Fruit fly (Drosophila melanogaster) whole organism, embryonic: ENCODE data around the gene CG10252.

Experiments
- Atf6 ChIP-seq: fragments of 200-800 bp; sonication (Bioruptor generic); IDR thresholded peaks from 2 replicates; pipeline ENCODE4 v1.3.6; 2022; ENCODE audit warnings: missing biosample characterization, missing genetic modification characterization
- B-H2 ChIP-seq: fragments of 200-800 bp; sonication (Bioruptor generic); optimal IDR thresholded peaks from 2 replicates; lab custom pipeline; 2018; ENCODE audit warnings: missing biosample characterization, mild to moderate bottlenecking, missing genetic modification characterization
- Bgb ChIP-seq: fragments of 200-800 bp; sonication (Bioruptor generic); IDR thresholded peaks from 2 replicates; pipeline ENCODE4 v1.3.6; 2022; ENCODE audit warnings: missing biosample characterization, missing genetic modification characterization; ENCODE audit not compliant: partially characterized antibody
- CG10979 ChIP-seq: fragments of 200-800 bp; sonication (Bioruptor generic); optimal IDR thresholded peaks from 2 replicates; lab custom pipeline; 2018; ENCODE audit warnings: missing biosample characterization, mild to moderate bottlenecking, missing genetic modification characterization, moderate library complexity
- CG13287 ChIP-seq: fragments of 200-800 bp; sonication (Bioruptor generic); IDR thresholded peaks from 2 replicates; pipeline ENCODE4 v1.3.6; 2022; ENCODE audit warnings: missing biosample characterization, missing genetic modification characterization; ENCODE audit not compliant: partially characterized antibody
- CG13296 ChIP-seq: fragments of 200-800 bp; sonication (Bioruptor generic); optimal IDR thresholded peaks from 3 replicates; lab custom pipeline; 2018; ENCODE audit warnings: missing biosample characterization, mild to moderate bottlenecking, missing genetic modification characterization
- CG13624 ChIP-seq: fragments of 200-800 bp; sonication (Bioruptor generic); optimal IDR thresholded peaks from 2 replicates; lab custom pipeline; 2016; ENCODE audit warnings: missing biosample characterization, missing genetic modification characterization
- CG13894 ChIP-seq: fragments of 200-800 bp; sonication (Bioruptor generic); optimal IDR thresholded peaks from 3 replicates; lab custom pipeline; 2018; ENCODE audit warnings: missing biosample characterization, mild to moderate bottlenecking, missing genetic modification characterization, moderate library complexity
- CG15479 ChIP-seq: fragments of 200-800 bp; sonication (Bioruptor generic); optimal IDR thresholded peaks from 3 replicates; lab custom pipeline; 2019; ENCODE audit warnings: missing biosample characterization, mild to moderate bottlenecking, missing genetic modification characterization, moderate library complexity
- CG16813 ChIP-seq: fragments of 200-800 bp; sonication (Bioruptor generic); IDR thresholded peaks from 3 replicates; pipeline ENCODE4 v1.3.6; 2022; ENCODE audit warnings: missing biosample characterization, missing genetic modification characterization; ENCODE audit not compliant: partially characterized antibody
- CG17359 ChIP-seq: fragments of 200-800 bp; sonication (Bioruptor generic); optimal IDR thresholded peaks from 3 replicates; lab custom pipeline; 2018; ENCODE audit warnings: missing biosample characterization, mild to moderate bottlenecking, missing genetic modification characterization, moderate library complexity
- CG18619 ChIP-seq: fragments of 200-800 bp; sonication (Bioruptor generic); optimal IDR thresholded peaks from 3 replicates; lab custom pipeline; 2017; ENCODE audit warnings: missing biosample characterization, mild to moderate bottlenecking, missing genetic modification characterization
- CG2712 ChIP-seq: fragments of 200-800 bp; optimal IDR thresholded peaks from 3 replicates; lab custom pipeline; 2019; ENCODE audit warnings: missing biosample characterization, mild to moderate bottlenecking, missing genetic modification characterization, moderate library complexity
- CG30403 ChIP-seq: fragments of 200-800 bp; sonication (Bioruptor generic); optimal IDR thresholded peaks from 3 replicates; lab custom pipeline; 2016; ENCODE audit warnings: missing biosample characterization, missing genetic modification characterization
- CG32767 ChIP-seq: fragments of 200-800 bp; sonication (Bioruptor generic); IDR thresholded peaks from 2 replicates; pipeline ENCODE4 v1.3.6; 2022; ENCODE audit warnings: missing biosample characterization, missing genetic modification characterization
- CG33557 ChIP-seq: fragments of 200-800 bp; sonication (Bioruptor generic); optimal IDR thresholded peaks from 2 replicates; lab custom pipeline; 2019; ENCODE audit warnings: missing biosample characterization, mild to moderate bottlenecking, missing genetic modification characterization, moderate library complexity
- CG34224 ChIP-seq: fragments of 200-800 bp; sonication (Bioruptor generic); IDR thresholded peaks from 3 replicates; pipeline ENCODE4 v1.3.6; 2022; ENCODE audit warnings: missing biosample characterization, missing genetic modification characterization; ENCODE audit not compliant: partially characterized antibody
- CG4707 ChIP-seq: fragments of 200-800 bp; sonication (Bioruptor generic); optimal IDR thresholded peaks from 2 replicates; lab custom pipeline; 2018; ENCODE audit warnings: missing biosample characterization, mild to moderate bottlenecking, missing genetic modification characterization, moderate library complexity
- CG4854 ChIP-seq: fragments of 200-800 bp; sonication (Bioruptor generic); optimal IDR thresholded peaks from 2 replicates; lab custom pipeline; 2016; ENCODE audit warnings: missing biosample characterization, missing genetic modification characterization, inconsistent platforms
- CG6175 ChIP-seq: fragments of 200-800 bp; sonication (Bioruptor generic); IDR thresholded peaks from 3 replicates; pipeline ENCODE4 v1.3.6; 2022; ENCODE audit warnings: missing biosample characterization, missing genetic modification characterization
- CG6654 ChIP-seq: fragments of 200-800 bp; sonication (Bioruptor generic); optimal IDR thresholded peaks from 2 replicates; lab custom pipeline; 2017; ENCODE audit warnings: missing biosample characterization, mild to moderate bottlenecking, missing genetic modification characterization
- CG6689 ChIP-seq: fragments of 200-800 bp; sonication (Bioruptor generic); IDR thresholded peaks from 2 replicates; pipeline ENCODE4 v1.3.6; 2022; ENCODE audit warnings: missing biosample characterization, missing genetic modification characterization
- CG7839 ChIP-seq: fragments of 200-800 bp; sonication (Bioruptor generic); optimal IDR thresholded peaks from 3 replicates; lab custom pipeline; 2018; ENCODE audit warnings: missing biosample characterization, mild to moderate bottlenecking, missing genetic modification characterization, moderate library complexity
- CG7928 ChIP-seq: fragments of 200-800 bp; sonication (Bioruptor generic); optimal IDR thresholded peaks from 2 replicates; lab custom pipeline; 2017; ENCODE audit warnings: missing biosample characterization, mild to moderate bottlenecking, missing genetic modification characterization
- CG8388 ChIP-seq: fragments of 200-800 bp; sonication (Bioruptor generic); optimal IDR thresholded peaks from 2 replicates; lab custom pipeline; 2019; ENCODE audit warnings: missing biosample characterization, mild to moderate bottlenecking, missing genetic modification characterization, moderate library complexity
- CrebB ChIP-seq: fragments of 200-800 bp; sonication (Bioruptor generic); optimal IDR thresholded peaks from 3 replicates; lab custom pipeline; 2018; ENCODE audit warnings: missing biosample characterization, mild to moderate bottlenecking, missing genetic modification characterization
- H2.0 ChIP-seq: fragments of 200-800 bp; sonication (Bioruptor generic); IDR thresholded peaks from 2 replicates; pipeline ENCODE4 v1.3.6; 2022; ENCODE audit warnings: missing biosample characterization, missing genetic modification characterization
- Hmx ChIP-seq: fragments of 200-800 bp; sonication (Bioruptor generic); optimal IDR thresholded peaks from 2 replicates; lab custom pipeline; 2016; ENCODE audit warnings: missing biosample characterization, missing genetic modification characterization
- Hr51 ChIP-seq, 2 experiments: fragments of 200-800 bp; sonication (Bioruptor generic); optimal IDR thresholded peaks; 2 replicates in 1 of 2; 3 replicates in 1 of 2; lab custom pipeline; 2016 to 2018; ENCODE audit warnings: missing biosample characterization in 2 of 2, missing genetic modification characterization in 2 of 2, mild to moderate bottlenecking in 1 of 2, moderate library complexity in 1 of 2
- Jarid2 ChIP-seq: fragments of 200-800 bp; sonication (Bioruptor generic); optimal IDR thresholded peaks from 3 replicates; lab custom pipeline; 2017; ENCODE audit warnings: mild to moderate bottlenecking, missing biosample characterization, missing genetic modification reagents, missing genetic modification characterization
- Max ChIP-seq: fragments of 200-800 bp; sonication (Bioruptor generic); optimal IDR thresholded peaks from 2 replicates; lab custom pipeline; 2016; ENCODE audit warnings: missing biosample characterization, mild to moderate bottlenecking, missing genetic modification characterization
- Scr ChIP-seq: fragments of 200-800 bp; sonication (Bioruptor generic); IDR thresholded peaks from 2 replicates; pipeline ENCODE4 v1.3.6; 2022; ENCODE audit warnings: missing biosample characterization, missing genetic modification characterization; ENCODE audit not compliant: partially characterized antibody
- Side ChIP-seq: fragments of 200-800 bp; sonication (Bioruptor generic); optimal IDR thresholded peaks from 2 replicates; lab custom pipeline; 2016; ENCODE audit warnings: missing biosample characterization, missing genetic modification characterization
- aop ChIP-seq: fragments of 200-800 bp; sonication (Bioruptor generic); IDR thresholded peaks from 2 replicates; pipeline ENCODE4 v1.3.6; 2022; ENCODE audit warnings: missing biosample characterization, missing genetic modification characterization
- ash1 ChIP-seq: fragments of 200-800 bp; sonication (Bioruptor generic); optimal IDR thresholded peaks from 2 replicates; lab custom pipeline; 2018; ENCODE audit warnings: missing biosample characterization, mild to moderate bottlenecking, missing genetic modification characterization
- cas ChIP-seq: fragments of 200-800 bp; sonication (Bioruptor generic); IDR thresholded peaks from 2 replicates; pipeline ENCODE4 v1.3.6; 2022; ENCODE audit warnings: missing biosample characterization, missing genetic modification characterization
- dan ChIP-seq: fragments of 200-800 bp; sonication (Bioruptor generic); IDR thresholded peaks from 2 replicates; pipeline ENCODE4 v1.3.6; 2022; ENCODE audit warnings: missing biosample characterization, missing genetic modification characterization
- dysf ChIP-seq: fragments of 200-800 bp; sonication (Bioruptor generic); IDR thresholded peaks from 3 replicates; pipeline ENCODE4 v1.3.6; 2022; ENCODE audit warnings: missing biosample characterization, missing genetic modification characterization
- gcm2 ChIP-seq: fragments of 200-800 bp; sonication (Bioruptor generic); optimal IDR thresholded peaks from 2 replicates; lab custom pipeline; 2016; ENCODE audit warnings: missing biosample characterization, missing genetic modification characterization
- hth ChIP-seq: fragments of >200 bp; optimal IDR thresholded peaks from 2 replicates; lab custom pipeline; 2017; ENCODE audit warnings: inconsistent platforms
- kah ChIP-seq: fragments of 200-800 bp; sonication (Bioruptor generic); optimal IDR thresholded peaks from 2 replicates; lab custom pipeline; 2018; ENCODE audit warnings: missing biosample characterization, mild to moderate bottlenecking, missing genetic modification characterization
- lbe ChIP-seq: fragments of 200-800 bp; sonication (Bioruptor generic); optimal IDR thresholded peaks from 2 replicates; lab custom pipeline; 2016; ENCODE audit warnings: missing biosample characterization, mild to moderate bottlenecking, missing genetic modification characterization
- nom ChIP-seq: fragments of 200-800 bp; sonication (Bioruptor generic); optimal IDR thresholded peaks from 2 replicates; lab custom pipeline; 2017; ENCODE audit warnings: missing biosample characterization, missing genetic modification characterization, mild to moderate bottlenecking, moderate library complexity, missing genetic modification reagents
- onecut ChIP-seq: fragments of 200-800 bp; sonication (Bioruptor generic); IDR thresholded peaks from 2 replicates; pipeline ENCODE4 v1.3.6; 2022; ENCODE audit warnings: missing biosample characterization, missing genetic modification characterization
- p53 ChIP-seq: fragments of 200-800 bp; sonication (Bioruptor generic); optimal IDR thresholded peaks from 2 replicates; lab custom pipeline; 2016; ENCODE audit warnings: missing biosample characterization, missing genetic modification characterization
- pros ChIP-seq: fragments of 200-800 bp; sonication (Bioruptor generic); optimal IDR thresholded peaks from 3 replicates; lab custom pipeline; 2019; ENCODE audit warnings: missing biosample characterization, mild to moderate bottlenecking, missing genetic modification characterization, moderate library complexity
- so ChIP-seq: fragments of 200-800 bp; sonication (Bioruptor generic); IDR thresholded peaks from 3 replicates; pipeline ENCODE4 v1.3.6; 2022; ENCODE audit warnings: missing biosample characterization, missing genetic modification characterization
- sqz ChIP-seq: fragments of 200-800 bp; sonication (Bioruptor generic); optimal IDR thresholded peaks from 3 replicates; lab custom pipeline; 2018; ENCODE audit warnings: missing biosample characterization, mild to moderate bottlenecking, missing genetic modification characterization
- sr ChIP-seq: fragments of 200-800 bp; sonication (Bioruptor generic); IDR thresholded peaks from 3 replicates; pipeline ENCODE4 v1.3.6; 2022; ENCODE audit warnings: missing biosample characterization, missing genetic modification characterization
- twi ChIP-seq: fragments of 200-800 bp; optimal IDR thresholded peaks from 2 replicates; lab custom pipeline; 2019; ENCODE audit warnings: missing biosample characterization, mild to moderate bottlenecking, missing genetic modification characterization, moderate library complexity
- z ChIP-seq: fragments of 200-800 bp; sonication (Bioruptor generic); IDR thresholded peaks from 3 replicates; pipeline ENCODE4 v1.3.6; 2022; ENCODE audit warnings: missing biosample characterization, missing genetic modification characterization

The CG10252 gene

DNA sequence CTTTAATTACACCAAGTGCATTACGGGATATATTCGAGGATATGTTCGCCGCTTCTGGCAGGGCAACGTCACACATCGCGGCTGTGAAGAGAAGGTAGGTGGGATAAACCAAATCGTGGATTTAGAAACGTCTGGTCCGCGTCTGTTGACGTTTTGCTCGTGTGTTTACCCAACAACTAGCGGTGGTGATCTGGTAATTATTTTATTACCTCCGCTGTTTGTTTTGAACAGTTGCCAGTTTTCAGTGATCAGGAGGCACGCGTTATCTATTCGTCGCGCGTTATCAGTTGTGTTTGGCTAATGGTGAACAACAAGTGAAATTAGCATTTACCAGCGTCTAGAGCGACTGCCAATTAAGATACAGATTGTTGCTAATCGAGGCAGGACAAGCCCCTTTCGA, 33.0 kb upstream of the CG10252 start (continued):
- TF ChIP-seq CG34224 (GFP tag; lab: Robert Waterston, UW) (no peak), aop (GFP tag; lab: Robert Waterston, UW) (no peak), nom (GFP tag; lab: Kevin White, UChicago) (no peak), CG15479 (no peak), sqz (GFP tag; lab: Kevin White, UChicago) (peak; percentile 10), CG32767 (GFP tag; lab: Robert Waterston, UW) (no peak), CG10979 (tag; lab: Kevin White, UChicago) (no peak), so (GFP tag; lab: Robert Waterston, UW) (peak; percentile 40; the same call in 1 of the 3 replicates), CG8388 (GFP tag; lab: Kevin White, UChicago) (no peak), CG2712 (tag; lab: Kevin White, UChicago) (no peak), kah (peak; percentile 24), CG13287 (GFP tag; lab: Robert Waterston, UW) (no peak), hth (lab: Kevin White, UChicago) (no peak), Bgb (GFP tag; lab: Robert Waterston, UW) (no peak), H2.0 (GFP tag; lab: Robert Waterston, UW) (no peak), Side (GFP tag; lab: Kevin White, UChicago) (no peak), ash1 (GFP tag; lab: Kevin White, UChicago) (peak; percentile 72), twi (tag; lab: Kevin White, UChicago) (peak; percentile 75), Jarid2 (GFP tag; lab: Kevin White, UChicago) (no peak), CG30403 (GFP tag; lab: Kevin White, UChicago) (no peak), onecut (GFP tag; lab: Robert Waterston, UW) (peak; percentile 21), CG6654 (GFP tag; lab: Kevin White, UChicago) (no peak), Max (GFP tag; lab: Kevin White, UChicago) (no peak), CG6689 (no peak), Scr (GFP tag; lab: Robert Waterston, UW) (no peak), cas (GFP tag; lab: Robert Waterston, UW) (no peak), CG13296 (GFP tag; lab: Kevin White, UChicago) (peak; percentile 81), CG13624 (GFP tag; lab: Kevin White, UChicago) (no peak), CrebB (tag; lab: Kevin White, UChicago) (peak; percentile 66), dysf (GFP tag; lab: Robert Waterston, UW) (no peak), CG17359 (tag; lab: Kevin White, UChicago) (peak; percentile 8), CG7928 (GFP tag; lab: Kevin White, UChicago) (no peak), gcm2 (GFP tag; lab: Kevin White, UChicago) (no peak), lbe (GFP tag; lab: Kevin White, UChicago) (no peak), Atf6 (GFP tag; lab: Robert Waterston, UW) (peak; percentile 70; the same call in 1 of the 2 replicates), B-H2 (peak; percentile 81), CG4854 (GFP tag; lab: Kevin White, UChicago) (peak; percentile 19), z (GFP tag; lab: Robert Waterston, UW) (no peak), CG7839 (tag; lab: Kevin White, UChicago) (no peak), CG33557 (GFP tag; lab: Kevin White, UChicago) (no peak), pros (GFP tag; lab: Kevin White, UChicago) (no peak), CG18619 (GFP tag; lab: Kevin White, UChicago) (peak; percentile 54), CG6175 (no peak), Hr51 (GFP tag; optimal IDR thresholded peaks at IDR 0.05; lab: Kevin White, UChicago) (peak in 1 of 2 experiments; percentile 12), CG16813 (GFP tag; lab: Robert Waterston, UW) (no peak), p53 (GFP tag; lab: Kevin White, UChicago) (no peak), sr (no peak), CG4707 (GFP tag; lab: Kevin White, UChicago) (no peak), dan (GFP tag; lab: Robert Waterston, UW) (no peak), Hmx (no peak), CG13894 (tag; lab: Kevin White, UChicago) (peak; percentile 73)
